Fruit fly (Drosophila melanogaster): ENCODE results near the gene CG43350.

The CG43350 gene

dm6 chr2L:9388013-9388605, 38.8 kb downstream of the CG43350 start (continued):
- TF ChIP-seq Jra (GFP tag; optimal IDR thresholded peaks at IDR 0.05) (peak; percentile 57), ey (GFP tag; optimal IDR thresholded peaks at IDR 0.05) (peak; percentile 95), dsf (GFP tag; optimal IDR thresholded peaks at IDR 0.05; ENCODE audit: borderline replicate concordance) (no peak), Sp1 (GFP tag; optimal IDR thresholded peaks at IDR 0.05) (peak; percentile 81)

DNA sequence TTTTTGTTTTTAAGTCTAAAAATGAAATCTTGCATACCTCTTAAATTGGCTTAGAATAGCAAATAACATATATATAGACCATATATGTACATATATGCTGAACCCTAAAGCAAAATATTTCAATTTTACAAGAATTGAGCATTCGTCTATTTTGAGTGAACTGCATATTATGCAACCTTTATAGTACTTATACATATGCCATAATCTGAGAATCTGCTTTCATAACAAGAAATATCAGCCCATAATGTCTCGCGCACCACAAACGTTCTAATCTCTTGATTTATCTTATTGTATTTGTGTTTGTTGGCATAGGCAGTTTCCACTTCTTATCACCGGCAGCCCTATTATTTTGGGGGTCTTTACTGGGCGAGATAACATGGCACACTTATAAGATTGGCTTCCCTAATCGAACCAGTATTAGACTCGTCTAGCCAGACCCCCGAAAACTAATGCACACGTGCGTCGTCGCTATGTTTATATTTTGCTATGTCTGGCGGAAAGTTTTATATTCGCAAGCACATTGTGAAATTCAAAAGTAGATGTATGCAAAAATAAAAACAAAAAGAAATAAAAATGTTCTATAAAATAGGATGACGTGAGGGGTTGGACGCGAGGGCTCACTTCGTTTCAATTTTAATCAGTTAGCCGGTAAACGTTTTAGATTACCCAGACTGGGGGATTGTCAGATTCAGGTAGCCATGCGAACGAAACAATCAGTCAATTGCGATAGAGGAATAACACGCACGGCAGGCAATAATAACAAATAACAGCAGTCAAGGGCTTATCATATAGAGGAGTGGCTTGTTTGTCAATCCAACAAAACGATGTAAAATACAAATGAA, 39.8 kb downstream of the CG43350 start:
- TF ChIP-seq br (GFP tag; optimal IDR thresholded peaks at IDR 0.05) (peak; percentile 7), tai (GFP tag; optimal IDR thresholded peaks at IDR 0.05) (no peak), OdsH (GFP tag; optimal IDR thresholded peaks at IDR 0.05) (no peak), fru (GFP tag; optimal IDR thresholded peaks at IDR 0.05) (no peak), Myc (optimal IDR thresholded peaks at IDR 0.05) (no peak), lola (GFP tag; optimal IDR thresholded peaks at IDR 0.05) (no peak), h (GFP tag; optimal IDR thresholded peaks at IDR 0.05) (peak; percentile 83), CG32264 (GFP tag; optimal IDR thresholded peaks at IDR 0.05) (no peak), woc (GFP tag; optimal IDR thresholded peaks at IDR 0.05) (no peak), CG9705 (GFP tag; optimal IDR thresholded peaks at IDR 0.05) (no peak), dl (GFP tag; optimal IDR thresholded peaks at IDR 0.05; ENCODE audit: insufficient read depth in 1 of 2, partially characterized antibody in 2 of 2) (no peak)

DNA sequence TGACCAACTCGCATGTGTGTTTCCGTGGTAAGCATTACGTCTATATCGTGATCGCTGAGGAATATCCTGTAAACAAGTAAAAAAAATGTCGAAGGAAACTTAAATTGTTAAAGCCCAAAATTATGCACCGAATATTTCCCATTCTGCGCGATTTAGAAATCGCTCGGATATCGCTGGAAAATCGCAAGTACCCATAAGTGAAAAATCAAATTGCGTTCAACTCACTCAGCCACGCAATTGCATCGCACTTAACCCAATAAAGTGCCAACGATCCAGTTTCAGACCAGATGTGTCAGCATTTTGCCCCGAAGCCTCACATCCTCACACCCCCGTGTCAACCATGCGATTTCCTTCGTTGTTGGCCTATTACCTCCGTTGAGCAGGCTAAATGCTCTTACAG, 47.0 kb downstream of the CG43350 start:
- no peak for TF ChIP-seq N (GFP tag; optimal IDR thresholded peaks at IDR 0.05)
- peak; percentile 56 for TF ChIP-seq Myc (optimal IDR thresholded peaks at IDR 0.05)
- no peak for TF ChIP-seq br (GFP tag; optimal IDR thresholded peaks at IDR 0.05)

DNA sequence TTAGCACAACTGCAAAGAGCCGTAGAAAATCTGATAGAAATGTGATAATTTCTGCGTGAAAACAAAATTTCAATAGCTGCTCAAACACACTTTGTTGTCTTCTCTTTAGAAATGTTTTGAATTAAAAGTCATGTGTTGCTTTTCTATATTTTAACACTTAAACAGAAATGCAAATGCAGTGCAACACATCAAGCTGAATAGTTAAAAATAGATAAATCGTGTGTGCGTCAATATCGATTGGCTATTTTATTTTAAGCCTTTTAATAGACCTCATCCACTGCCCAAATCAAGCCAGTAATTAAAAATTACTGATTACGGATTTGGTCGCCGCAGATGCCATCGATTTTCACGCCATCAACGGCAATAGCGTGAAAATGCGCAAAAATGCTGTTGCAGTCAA, 48.5 kb downstream of the CG43350 start, which contains the start of gene CG4438:
TSS of gene CG4438 (minus strand) at position 101 of the 400 bp plus-strand sequence.
- TF ChIP-seq sage (GFP tag; optimal IDR thresholded peaks at IDR 0.05), result no peak
- TF ChIP-seq Hnf4 (GFP tag; optimal IDR thresholded peaks at IDR 0.05), result no peak
- no peak for TF ChIP-seq woc (GFP tag; optimal IDR thresholded peaks at IDR 0.05)
- TF ChIP-seq pan (optimal IDR thresholded peaks at IDR 0.05), result no peak
- TF ChIP-seq Mio (GFP tag; optimal IDR thresholded peaks at IDR 0.05), result no peak
- no peak for TF ChIP-seq N (GFP tag; optimal IDR thresholded peaks at IDR 0.05)

Measured in whole organism, wandering third instar larva.